Worm (Caenorhabditis elegans) whole organism, young adult: ENCODE measurements around the gene col-88.

Experiments
- B0035.1 ChIP-seq: sonication (generic microtip); optimal IDR thresholded peaks from 2 replicates; lab custom pipeline; 2016; ENCODE audit warnings: missing genetic modification characterization, mild to moderate bottlenecking, missing compliant biosample characterization, missing genotype, missing genetic modification reagents
- B0336.3 ChIP-seq: fragments of 200-800 bp; sonication (Bioruptor generic); IDR thresholded peaks from 2 replicates; pipeline ENCODE4 v1.3.6; 2022; ENCODE audit warnings: missing genetic modification characterization, missing compliant biosample characterization
- C17E4.6 ChIP-seq: fragments of 200-800 bp; sonication (Bioruptor generic); IDR thresholded peaks from 2 replicates; pipeline ENCODE4 v1.3.6; 2022; ENCODE audit warnings: missing genetic modification reagents, missing genetic modification characterization, missing compliant biosample characterization
- D2030.7 ChIP-seq: fragments of 200-800 bp; sonication (Bioruptor generic); IDR thresholded peaks from 2 replicates; pipeline ENCODE4 v1.3.6; 2022; ENCODE audit warnings: missing genetic modification reagents, missing genetic modification characterization, missing compliant biosample characterization
- F37B4.10 ChIP-seq: fragments of 200-800 bp; sonication (Bioruptor generic); IDR thresholded peaks from 2 replicates; pipeline ENCODE4 v1.3.6; 2022; ENCODE audit warnings: missing genetic modification characterization, missing compliant biosample characterization
- F52B5.7 ChIP-seq: sonication (generic microtip); optimal IDR thresholded peaks from 2 replicates; lab custom pipeline; 2016; ENCODE audit warnings: mild to moderate bottlenecking, missing genetic modification characterization, missing compliant biosample characterization
- K11D2.4 ChIP-seq: fragments of 200-800 bp; sonication (Bioruptor generic); IDR thresholded peaks from 2 replicates; pipeline ENCODE4 v1.3.6; 2022; ENCODE audit warnings: missing genetic modification reagents, missing genetic modification characterization, missing compliant biosample characterization
- T07F8.4 ChIP-seq: sonication (generic microtip); optimal IDR thresholded peaks from 2 replicates; lab custom pipeline; 2016; ENCODE audit warnings: mild to moderate bottlenecking, missing genetic modification characterization, moderate library complexity, missing compliant biosample characterization
- Y53F4B.3 ChIP-seq: fragments of 200-800 bp; sonication (Bioruptor generic); IDR thresholded peaks from 2 replicates; pipeline ENCODE4 v1.3.6; 2022; ENCODE audit warnings: missing genetic modification reagents, missing genetic modification characterization, missing compliant biosample characterization
- Y56A3A.18 ChIP-seq: fragments of 200-800 bp; sonication (Bioruptor generic); IDR thresholded peaks from 2 replicates; pipeline ENCODE4 v1.3.6; 2022; ENCODE audit warnings: missing genetic modification reagents, missing genetic modification characterization, missing compliant biosample characterization
- ZK185.1 ChIP-seq: sonication (generic microtip); optimal IDR thresholded peaks from 2 replicates; lab custom pipeline; 2016; ENCODE audit warnings: mild to moderate bottlenecking, missing genetic modification characterization, missing compliant biosample characterization; ENCODE audit not compliant: poor library complexity, severe bottlenecking
- aptf-2 ChIP-seq: fragments of 200-800 bp; sonication (Bioruptor generic); conservative IDR thresholded peaks from 2 replicates; pipeline ENCODE4 v1.3.6; 2022; ENCODE audit warnings: missing genetic modification reagents, missing genetic modification characterization, missing compliant biosample characterization
- atf-7 ChIP-seq: sonication (generic microtip); optimal IDR thresholded peaks from 2 replicates; lab custom pipeline; 2017; ENCODE audit warnings: mild to moderate bottlenecking, missing genetic modification characterization, missing compliant biosample characterization
- ceh-58 ChIP-seq: fragments of 200-800 bp; sonication (Bioruptor generic); IDR thresholded peaks from 2 replicates; pipeline ENCODE4 v1.3.6; 2022; ENCODE audit warnings: missing genetic modification characterization, missing compliant biosample characterization
- dpff-1 ChIP-seq: sonication (generic microtip); optimal IDR thresholded peaks from 2 replicates; lab custom pipeline; 2017; ENCODE audit warnings: mild to moderate bottlenecking, missing genetic modification characterization, missing compliant biosample characterization
- efl-1 ChIP-seq: fragments of 150-350 bp; optimal IDR thresholded peaks from 2 replicates; lab custom pipeline; 2014; ENCODE audit warnings: missing biosample characterization, missing genetic modification reagents, missing genetic modification characterization
- ekl-4 ChIP-seq: fragments of 200-800 bp; sonication (Bioruptor generic); IDR thresholded peaks from 2 replicates; pipeline ENCODE4 v1.3.6; 2022; ENCODE audit warnings: missing genetic modification reagents, missing genetic modification characterization, missing compliant biosample characterization
- gei-17 ChIP-seq: fragments of 200-800 bp; sonication (Bioruptor generic); optimal IDR thresholded peaks from 2 replicates; lab custom pipeline; 2018; ENCODE audit warnings: mild to moderate bottlenecking, missing genetic modification characterization, missing compliant biosample characterization
- hmg-1.2 ChIP-seq: fragments of 200-800 bp; sonication (Bioruptor generic); IDR thresholded peaks from 2 replicates; pipeline ENCODE4 v1.3.6; 2022; ENCODE audit warnings: missing genetic modification reagents, missing genetic modification characterization, missing compliant biosample characterization
- hrde-1 ChIP-seq: sonication (generic microtip); optimal IDR thresholded peaks from 2 replicates; lab custom pipeline; 2016; ENCODE audit warnings: missing genetic modification characterization, mild to moderate bottlenecking, missing compliant biosample characterization, moderate library complexity, missing genotype, missing genetic modification reagents, borderline replicate concordance
- let-526 ChIP-seq: fragments of 200-800 bp; sonication (Bioruptor generic); IDR thresholded peaks from 2 replicates; pipeline ENCODE4 v1.3.6; 2022; ENCODE audit warnings: missing genetic modification reagents, missing genetic modification characterization, missing compliant biosample characterization
- lin-35 ChIP-seq, 3 experiments: fragments of 150-350 bp in 2 of 3; sonication (generic microtip) in 1 of 3; optimal IDR thresholded peaks; 2 replicates each; lab custom pipeline; 2014 to 2018; ENCODE audit warnings: missing biosample characterization in 3 of 3, missing genetic modification characterization in 3 of 3, missing genetic modification reagents in 3 of 3
- lsl-1 ChIP-seq: fragments of 200-800 bp; sonication (Bioruptor generic); optimal IDR thresholded peaks from 2 replicates; lab custom pipeline; 2018; ENCODE audit warnings: mild to moderate bottlenecking, missing genetic modification characterization, moderate library complexity, missing compliant biosample characterization
- madf-10 ChIP-seq: sonication (generic microtip); optimal IDR thresholded peaks from 2 replicates; lab custom pipeline; 2016; ENCODE audit warnings: mild to moderate bottlenecking, missing genetic modification characterization, missing compliant biosample characterization
- madf-3 ChIP-seq: fragments of 200-800 bp; sonication (Bioruptor generic); IDR thresholded peaks from 2 replicates; pipeline ENCODE4 v1.3.6; 2022; ENCODE audit warnings: missing genetic modification reagents, missing genetic modification characterization, missing compliant biosample characterization
- madf-6 ChIP-seq: fragments of 200-800 bp; sonication (Bioruptor generic); IDR thresholded peaks from 2 replicates; pipeline ENCODE4 v1.3.6; 2022; ENCODE audit warnings: missing genetic modification reagents, missing genetic modification characterization, missing compliant biosample characterization
- madf-8 ChIP-seq: fragments of 200-800 bp; sonication (Bioruptor generic); conservative IDR thresholded peaks from 2 replicates; pipeline ENCODE4 v1.3.6; 2022; ENCODE audit warnings: missing genetic modification reagents, missing genetic modification characterization, missing compliant biosample characterization
- nfya-1 ChIP-seq: sonication (generic microtip); optimal IDR thresholded peaks from 2 replicates; lab custom pipeline; 2017; ENCODE audit warnings: antibody characterized with exemption, missing compliant biosample characterization, missing genetic modification characterization, borderline replicate concordance; ENCODE audit not compliant: insufficient read depth
- nfya-2 ChIP-seq: fragments of 200-800 bp; sonication (Bioruptor generic); IDR thresholded peaks from 2 replicates; pipeline ENCODE4 v1.3.6; 2022; ENCODE audit warnings: missing genetic modification reagents, missing genetic modification characterization, missing compliant biosample characterization
- nhr-120 ChIP-seq: fragments of 200-800 bp; sonication (Bioruptor generic); IDR thresholded peaks from 2 replicates; pipeline ENCODE4 v1.3.6; 2022; ENCODE audit warnings: missing genetic modification characterization, missing compliant biosample characterization
- nhr-179 ChIP-seq: sonication (generic microtip); optimal IDR thresholded peaks from 2 replicates; lab custom pipeline; 2016; ENCODE audit warnings: mild to moderate bottlenecking, missing genetic modification characterization, missing compliant biosample characterization
- nhr-80 ChIP-seq: sonication (generic microtip); optimal IDR thresholded peaks from 2 replicates; lab custom pipeline; 2016; ENCODE audit warnings: missing genetic modification characterization, missing compliant biosample characterization
- pbrm-1 ChIP-seq: fragments of 200-800 bp; sonication (Bioruptor generic); IDR thresholded peaks from 2 replicates; pipeline ENCODE4 v1.3.6; 2022; ENCODE audit warnings: missing genetic modification reagents, missing genetic modification characterization, missing compliant biosample characterization
- pha-4 ChIP-seq: fragments of 150-350 bp; sonication (generic microtip); optimal IDR thresholded peaks from 2 replicates; lab custom pipeline; 2014; ENCODE audit warnings: missing biosample characterization, missing genetic modification reagents, missing genetic modification characterization
- repo-1 ChIP-seq: sonication (generic microtip); optimal IDR thresholded peaks from 2 replicates; lab custom pipeline; 2017; ENCODE audit warnings: mild to moderate bottlenecking, missing genetic modification characterization, missing compliant biosample characterization
- rpc-1 ChIP-seq, 2 experiments: fragments of 150-350 bp in 1 of 2; sonication (generic microtip) in 1 of 2; optimal IDR thresholded peaks; 2 replicates each; lab custom pipeline; 2014 to 2018; ENCODE audit warnings: missing biosample characterization in 1 of 2, missing genetic modification characterization in 1 of 2, missing genetic modification reagents in 1 of 2, missing genotype in 1 of 2
- sdz-38 ChIP-seq: sonication (generic microtip); optimal IDR thresholded peaks from 2 replicates; lab custom pipeline; 2016; ENCODE audit warnings: missing genotype, missing genetic modification characterization, missing compliant biosample characterization
- snpc-1.1 ChIP-seq: sonication (generic microtip); optimal IDR thresholded peaks from 2 replicates; lab custom pipeline; 2017; ENCODE audit warnings: missing genetic modification characterization, mild to moderate bottlenecking, missing compliant biosample characterization, antibody characterized with exemption, moderate library complexity, missing genotype, missing genetic modification reagents; ENCODE audit not compliant: insufficient read depth
- snpc-1.3 ChIP-seq: sonication (generic microtip); optimal IDR thresholded peaks from 2 replicates; lab custom pipeline; 2017; ENCODE audit warnings: missing genetic modification characterization, mild to moderate bottlenecking, missing compliant biosample characterization, antibody characterized with exemption, moderate library complexity, missing genotype, missing genetic modification reagents; ENCODE audit not compliant: insufficient read depth
- somi-1 ChIP-seq: fragments of 200-800 bp; sonication (Bioruptor generic); optimal IDR thresholded peaks from 2 replicates; lab custom pipeline; 2018; ENCODE audit warnings: mild to moderate bottlenecking, missing genetic modification characterization, missing compliant biosample characterization
- tlf-1 ChIP-seq: fragments of 200-800 bp; sonication (Bioruptor generic); optimal IDR thresholded peaks from 2 replicates; lab custom pipeline; 2018; ENCODE audit warnings: mild to moderate bottlenecking, missing genetic modification characterization, missing compliant biosample characterization
- unc-130 ChIP-seq: sonication (generic microtip); optimal IDR thresholded peaks from 2 replicates; lab custom pipeline; 2016; ENCODE audit warnings: missing genetic modification reagents, missing genetic modification characterization, missing compliant biosample characterization
- zfh-2 ChIP-seq: fragments of 200-800 bp; sonication (Bioruptor generic); conservative IDR thresholded peaks from 2 replicates; pipeline ENCODE4 v1.3.6; 2022; ENCODE audit warnings: missing genetic modification reagents, missing genetic modification characterization, missing compliant biosample characterization
- ztf-18 ChIP-seq: sonication (generic microtip); optimal IDR thresholded peaks from 2 replicates; lab custom pipeline; 2016; ENCODE audit warnings: missing genotype, mild to moderate bottlenecking, missing genetic modification characterization, missing compliant biosample characterization
- ztf-25 ChIP-seq: fragments of 200-800 bp; sonication (Bioruptor generic); IDR thresholded peaks from 2 replicates; pipeline ENCODE4 v1.3.6; 2022; ENCODE audit warnings: missing genetic modification reagents, missing genetic modification characterization, missing compliant biosample characterization
- ztf-28 ChIP-seq: fragments of 200-800 bp; sonication (Bioruptor generic); IDR thresholded peaks from 2 replicates; pipeline ENCODE4 v1.3.6; 2022; ENCODE audit warnings: missing genetic modification reagents, missing genetic modification characterization, missing compliant biosample characterization
- ztf-6 ChIP-seq: fragments of 200-800 bp; sonication (Bioruptor generic); IDR thresholded peaks from 2 replicates; pipeline ENCODE4 v1.3.6; 2022; ENCODE audit warnings: missing genetic modification reagents, missing genetic modification characterization, missing compliant biosample characterization

col-88 gene

DNA sequence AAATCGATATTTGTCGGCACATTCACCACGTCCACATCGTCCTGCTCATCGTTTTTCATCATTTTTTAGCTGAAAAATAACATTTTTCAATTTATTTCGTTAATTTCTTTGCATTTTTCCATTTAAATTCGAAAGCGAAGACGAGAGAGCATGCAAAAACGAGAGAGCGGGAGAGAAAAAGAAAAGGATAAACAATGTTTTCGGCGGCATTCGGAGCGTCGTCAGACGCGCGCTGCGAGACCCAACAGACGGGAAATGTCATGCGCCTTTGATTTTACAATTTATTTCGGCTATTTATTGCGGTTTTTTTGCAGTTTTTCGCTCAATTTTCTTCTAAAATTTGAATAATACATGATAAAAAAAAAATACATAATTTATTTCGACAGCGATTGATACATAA lies 45.5 kb downstream of the col-88 start, which contains the start of gene attf-3 (continued):
- TF ChIP-seq ztf-25 (GFP tag; lab: Robert Waterston, UW) = no peak
- no peak for TF ChIP-seq let-526 (GFP tag; lab: Robert Waterston, UW)
- no peak for TF ChIP-seq B0035.1 (tag; lab: Kevin White, UChicago)
- peak; percentile 29 for TF ChIP-seq tlf-1
- TF ChIP-seq ekl-4 (GFP tag; lab: Robert Waterston, UW) = peak; percentile 48; the same call in 1 of the 2 replicates
- no peak for TF ChIP-seq atf-7 (tag; lab: Kevin White, UChicago)
- no peak for TF ChIP-seq nfya-2 (GFP tag; lab: Robert Waterston, UW)
- TF ChIP-seq madf-8 (GFP tag; lab: Robert Waterston, UW) = peak; percentile 56
- TF ChIP-seq D2030.7 (GFP tag; lab: Robert Waterston, UW) = peak; percentile 95
- no peak for TF ChIP-seq nhr-179 (tag; lab: Kevin White, UChicago)
- no peak for TF ChIP-seq nhr-80 (tag; lab: Kevin White, UChicago)
- TF ChIP-seq lsl-1 = peak; percentile 86
- TF ChIP-seq F37B4.10 (GFP tag; lab: Robert Waterston, UW) = no peak
- TF ChIP-seq B0336.3 (GFP tag; lab: Robert Waterston, UW) = 0 out of 2 replicates have a peak, but pooled peaks have one; percentile 30
- TF ChIP-seq ceh-58 (GFP tag; lab: Robert Waterston, UW) = no peak
- no peak for TF ChIP-seq Y56A3A.18 (GFP tag; lab: Robert Waterston, UW)
- TF ChIP-seq somi-1 (GFP tag; lab: Kevin White, UChicago) = no peak
- no peak for TF ChIP-seq pbrm-1 (GFP tag; lab: Robert Waterston, UW)
- TF ChIP-seq T07F8.4 (tag; lab: Kevin White, UChicago) = no peak
- 0 out of 2 replicates have a peak, but pooled peaks have one; percentile 9 for TF ChIP-seq zfh-2 (GFP tag; lab: Robert Waterston, UW)
- no peak for TF ChIP-seq dpff-1 (tag; lab: Kevin White, UChicago)
- no peak for TF ChIP-seq C17E4.6 (GFP tag; lab: Robert Waterston, UW)
- TF ChIP-seq hmg-1.2 (GFP tag; lab: Robert Waterston, UW) = peak; percentile 94
- TF ChIP-seq lin-35 (GFP tag; optimal IDR thresholded peaks at IDR 0.05; lab: Kevin White, UChicago) = peak in 1 of 3 experiments; percentile 36
- peak; percentile 36 for TF ChIP-seq snpc-1.3
- TF ChIP-seq ZK185.1 (tag; lab: Kevin White, UChicago) = no peak
- TF ChIP-seq rpc-1 (optimal IDR thresholded peaks at IDR 0.05; lab: Kevin White, UChicago) = no peak
- no peak for TF ChIP-seq rpc-1 (tag; optimal IDR thresholded peaks at IDR 0.05; lab: Kevin White, UChicago)
- no peak for TF ChIP-seq Y53F4B.3
- TF ChIP-seq gei-17 = no peak
- peak; percentile 54 for TF ChIP-seq madf-10
- TF ChIP-seq ztf-6 (GFP tag; lab: Robert Waterston, UW) = no peak
- no peak for TF ChIP-seq repo-1 (tag; lab: Kevin White, UChicago)
- TF ChIP-seq F52B5.7 (tag; lab: Kevin White, UChicago) = no peak
- TF ChIP-seq aptf-2 = no peak
- TF ChIP-seq K11D2.4 = no peak
- no peak for TF ChIP-seq ztf-28
- TF ChIP-seq nfya-1 (tag; lab: Kevin White, UChicago) = no peak
- TF ChIP-seq unc-130 (GFP tag; lab: Kevin White, UChicago) = no peak
- TF ChIP-seq efl-1 (GFP tag; lab: Kevin White, UChicago) = peak; percentile 79
- TF ChIP-seq madf-3 (GFP tag; lab: Robert Waterston, UW) = no peak
- no peak for TF ChIP-seq sdz-38 (tag; lab: Kevin White, UChicago)
- TF ChIP-seq pha-4 (tag; lab: Kevin White, UChicago) = no peak
- TF ChIP-seq hrde-1 = no peak
- peak; percentile 78 for TF ChIP-seq madf-6 (GFP tag; lab: Robert Waterston, UW)
- TF ChIP-seq nhr-120 = no peak
- TF ChIP-seq snpc-1.1 (tag; lab: Kevin White, UChicago) = peak; percentile 15
- no peak for TF ChIP-seq ztf-18
